Worm (Caenorhabditis elegans) whole organism, dauer: Measurements from ENCODE around the gene sre-8.

Experiments used
- unc-62 ChIP-seq: sonication (generic microtip); optimal IDR thresholded peaks from 2 replicates; lab custom pipeline; 2017; ENCODE audit warnings: missing biosample characterization, missing genetic modification reagents, missing genetic modification characterization

The sre-8 gene

DNA sequence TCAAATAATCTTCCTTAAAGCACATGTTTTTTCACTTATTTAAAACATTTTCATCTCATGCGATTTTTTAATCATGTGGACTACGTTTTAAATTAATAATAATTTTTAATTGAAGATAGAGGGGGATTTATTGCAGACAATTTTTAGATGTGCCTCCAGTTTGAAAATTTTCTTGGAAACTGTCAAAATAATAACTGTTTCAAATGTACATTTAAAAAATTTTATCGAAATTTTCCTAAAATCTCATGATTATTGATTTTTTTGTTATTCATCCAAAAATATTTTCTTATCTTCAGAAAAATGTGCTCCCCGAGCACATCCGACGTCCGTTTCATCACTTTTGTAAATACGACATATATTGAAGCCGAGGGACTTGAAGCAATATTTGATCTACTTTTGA lies at the start of gene sre-8:
sre-8 (plus strand) TSS at position 301 of the 400 bp plus-strand sequence.
- no peak for TF ChIP-seq unc-62 (GFP tag; lab: Kevin White, UChicago)

DNA sequence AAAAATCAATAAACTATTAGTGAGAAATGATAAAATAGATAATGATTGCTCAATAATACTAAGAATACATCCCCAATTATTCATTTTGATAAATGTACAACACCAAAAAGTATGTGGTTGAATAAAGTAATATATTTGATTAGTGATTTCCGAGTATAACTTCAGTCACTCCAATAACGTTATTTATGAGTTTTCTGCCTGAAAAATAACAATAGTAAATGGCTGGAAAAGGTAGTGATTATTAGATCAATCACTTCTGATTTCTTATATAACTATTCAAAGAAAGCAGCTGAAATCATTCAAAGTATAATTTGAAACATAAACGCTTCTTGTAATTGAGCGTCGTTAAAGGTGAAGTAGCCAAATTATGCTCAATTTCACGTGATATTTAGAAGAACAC lies 46.2 kb upstream of the sre-8 start, which contains the start of gene str-230:
str-230 (minus strand) TSS at position 101 of the 400 bp plus-strand sequence.
- TF ChIP-seq unc-62 (GFP tag; lab: Kevin White, UChicago) = no peak

DNA sequence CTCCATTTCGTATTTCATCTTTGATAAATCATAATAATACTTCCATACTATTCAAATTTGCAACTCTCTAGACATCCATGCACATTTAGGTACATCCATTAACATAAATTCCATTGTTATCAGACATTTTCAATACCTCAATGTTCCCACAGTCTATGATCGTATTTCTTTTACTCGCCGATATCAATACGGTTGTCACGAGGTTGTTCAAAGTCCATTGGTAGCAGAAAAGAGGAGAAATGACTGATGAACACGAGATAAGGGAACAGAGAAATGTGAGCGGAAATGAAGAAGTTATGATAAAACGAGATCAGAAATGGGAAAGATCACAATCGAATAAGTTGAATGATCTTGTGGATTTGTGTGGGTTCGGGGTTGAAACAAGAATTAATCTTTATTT lies 44.1 kb upstream of the sre-8 start:
- TF ChIP-seq unc-62 (GFP tag; lab: Kevin White, UChicago) = no peak

DNA sequence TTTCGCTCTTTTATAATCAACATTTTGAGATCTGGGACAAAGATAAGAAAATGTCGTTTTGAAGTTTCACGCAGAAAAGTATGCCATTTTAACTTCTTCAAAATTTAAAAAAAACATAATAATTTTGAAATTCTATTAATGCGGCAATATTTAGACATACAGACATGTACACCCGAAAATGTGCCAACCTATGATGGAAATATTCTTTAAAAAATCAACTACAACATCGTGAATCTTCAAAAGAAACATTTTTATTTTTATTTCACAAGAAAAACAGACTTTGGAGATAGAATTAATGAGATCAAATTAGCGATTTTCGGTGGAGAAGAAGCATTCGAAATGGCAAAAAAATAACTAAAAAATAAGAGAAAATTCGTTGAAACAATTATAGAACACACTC lies 41.8 kb upstream of the sre-8 start, which contains the start of gene T16A9.5:
T16A9.5 (minus strand) TSS at position 101 of the 400 bp plus-strand sequence.
- TF ChIP-seq unc-62 (GFP tag; lab: Kevin White, UChicago) = no peak

DNA sequence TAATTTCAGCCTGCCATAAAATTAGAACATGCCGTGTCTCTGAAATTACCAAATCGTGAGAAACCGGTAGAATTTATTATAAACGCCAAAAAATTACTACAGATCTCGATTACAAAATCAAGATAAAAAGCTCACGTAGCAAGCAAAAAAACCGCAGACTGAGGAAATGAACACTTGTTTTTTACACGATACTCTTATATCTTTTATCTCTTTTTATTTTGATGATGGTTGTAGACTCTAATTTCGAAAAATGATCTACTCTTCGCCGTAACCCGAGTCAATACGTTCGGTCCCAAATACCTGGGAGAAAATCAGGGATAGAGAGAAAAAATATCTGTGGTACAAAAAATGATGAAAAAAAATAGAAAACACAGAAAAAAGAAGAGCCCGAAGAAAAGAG lies 33.8 kb upstream of the sre-8 start:
- TF ChIP-seq unc-62 (GFP tag; lab: Kevin White, UChicago) = no peak

DNA sequence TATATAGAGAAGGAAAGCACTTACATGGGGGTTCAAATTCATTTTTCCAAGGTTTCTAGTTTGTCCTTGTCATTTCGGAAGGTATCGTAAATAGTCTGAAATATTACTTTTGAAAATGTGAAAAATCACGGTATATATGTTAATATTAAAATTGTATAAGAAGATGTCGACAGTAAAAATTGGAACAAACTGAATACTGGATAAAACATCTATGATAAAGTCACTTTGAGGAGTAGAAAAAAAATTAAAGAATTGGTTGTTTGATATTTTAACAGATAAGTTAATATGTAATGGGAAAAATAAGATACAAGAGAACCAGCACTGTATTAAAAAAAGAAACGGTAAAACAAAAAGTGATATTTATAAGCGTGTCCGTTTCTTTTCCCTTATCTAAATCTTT lies 30.5 kb upstream of the sre-8 start, which contains the start of gene nep-21:
nep-21 (minus strand) TSS at position 101 of the 400 bp plus-strand sequence.
- no peak for TF ChIP-seq unc-62 (GFP tag; lab: Kevin White, UChicago)

DNA sequence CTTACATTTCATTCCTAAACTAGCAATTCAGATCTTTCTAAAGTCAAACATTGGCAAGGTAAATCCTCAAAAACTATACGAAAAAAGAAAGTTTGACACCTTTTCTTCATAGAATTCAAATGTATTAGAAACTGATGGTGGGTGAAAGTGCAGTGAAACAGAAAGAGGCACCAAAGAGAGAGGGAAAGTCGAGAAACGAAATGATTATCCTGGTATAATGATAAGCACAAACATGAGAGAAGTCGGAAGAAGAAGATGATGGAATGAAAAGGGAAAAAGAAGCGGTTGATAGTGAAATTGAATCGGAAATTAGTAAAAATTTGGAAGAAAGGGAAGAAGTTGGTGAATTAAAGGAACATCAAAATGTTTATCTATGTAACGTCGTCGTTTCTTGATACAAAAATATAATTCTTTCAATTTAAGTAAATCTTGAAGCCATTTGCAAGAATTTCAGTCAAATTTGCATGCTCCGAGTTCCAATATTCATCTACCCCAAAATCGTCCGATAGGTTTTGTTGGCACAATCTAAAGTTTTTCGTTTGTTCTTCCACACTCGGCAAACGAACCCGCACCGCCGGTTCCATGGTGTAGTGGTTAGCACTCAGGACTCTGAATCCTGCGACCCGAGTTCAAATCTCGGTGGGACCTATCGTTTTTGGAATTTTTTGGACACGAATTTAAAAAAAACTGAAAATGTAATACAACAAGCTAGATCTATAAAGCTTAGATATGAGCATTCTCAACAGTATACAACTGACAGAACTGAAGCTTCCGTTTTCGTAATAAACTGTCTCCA lies 25.9 kb upstream of the sre-8 start:
- no peak for TF ChIP-seq unc-62 (GFP tag; lab: Kevin White, UChicago)

DNA sequence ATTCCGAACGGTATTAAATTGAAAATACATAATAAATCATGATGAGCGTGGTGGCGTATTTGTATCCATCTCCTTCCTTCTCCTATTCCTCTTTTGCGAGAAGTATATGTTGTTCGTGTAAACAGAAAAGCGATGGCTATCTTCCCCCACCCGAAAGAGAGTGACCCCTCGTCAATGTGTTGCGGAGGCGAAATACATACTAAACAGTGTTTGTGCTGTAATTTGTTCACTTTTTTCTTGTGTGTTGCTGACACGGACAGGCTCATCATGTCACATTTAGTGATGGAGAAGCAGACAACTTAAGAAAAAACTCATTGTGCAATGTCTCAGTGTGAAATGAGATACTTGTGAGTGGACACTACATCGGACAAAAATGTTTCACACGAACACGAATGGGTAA lies 25.3 kb upstream of the sre-8 start:
- TF ChIP-seq unc-62 (GFP tag; lab: Kevin White, UChicago) = no peak

DNA sequence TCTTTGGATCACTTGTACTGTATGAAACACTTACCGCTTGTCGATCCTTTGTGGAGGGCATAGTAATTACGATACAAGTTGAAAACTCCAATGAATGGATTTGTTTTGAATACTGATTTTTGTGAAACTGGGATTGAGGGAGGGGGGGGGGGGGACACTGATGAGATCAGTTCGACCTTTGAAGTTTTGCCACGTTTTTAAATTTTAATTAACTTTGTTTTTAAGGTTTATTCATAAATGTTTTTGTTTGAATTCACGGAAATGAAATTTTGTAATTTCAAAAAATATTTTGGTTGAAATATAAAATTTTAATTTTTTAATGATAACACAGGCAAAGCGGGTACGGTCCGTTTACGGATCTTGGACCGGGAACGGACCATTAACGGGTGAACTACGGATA lies 21.0 kb upstream of the sre-8 start, which contains the start of gene ent-3:
ent-3 (minus strand) TSS at position 101 of the 400 bp plus-strand sequence.
- no peak for TF ChIP-seq unc-62 (GFP tag; lab: Kevin White, UChicago)

DNA sequence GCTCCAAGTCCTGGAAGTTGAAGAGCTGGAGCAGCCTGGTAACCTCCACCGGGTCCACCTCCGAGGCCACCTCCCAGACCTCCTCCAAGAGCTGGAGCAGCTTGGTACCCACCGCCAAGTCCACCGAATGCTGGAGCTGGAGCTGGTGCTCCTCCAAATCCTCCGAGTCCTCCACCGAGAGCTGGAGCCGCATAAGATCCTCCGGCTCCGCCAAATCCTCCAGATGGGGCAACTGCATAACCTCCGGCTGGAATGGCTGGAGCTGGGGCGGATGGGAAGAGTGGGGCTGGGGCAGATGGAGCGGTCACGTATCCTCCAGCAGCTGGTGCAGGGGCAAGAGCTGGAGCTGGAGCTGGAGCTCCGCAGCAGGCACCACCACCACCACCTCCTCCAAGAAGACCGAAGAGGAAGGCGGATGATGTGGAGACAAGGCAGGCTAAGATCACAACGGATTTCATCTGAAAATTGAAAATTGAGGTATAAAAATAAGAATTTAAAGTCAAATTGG lies 16.2 kb upstream of the sre-8 start, which contains the start of gene K02E11.10:
K02E11.10 (minus strand) TSS at position 458 of the 508 bp plus-strand sequence.
- TF ChIP-seq unc-62 (GFP tag; lab: Kevin White, UChicago) = no peak

DNA sequence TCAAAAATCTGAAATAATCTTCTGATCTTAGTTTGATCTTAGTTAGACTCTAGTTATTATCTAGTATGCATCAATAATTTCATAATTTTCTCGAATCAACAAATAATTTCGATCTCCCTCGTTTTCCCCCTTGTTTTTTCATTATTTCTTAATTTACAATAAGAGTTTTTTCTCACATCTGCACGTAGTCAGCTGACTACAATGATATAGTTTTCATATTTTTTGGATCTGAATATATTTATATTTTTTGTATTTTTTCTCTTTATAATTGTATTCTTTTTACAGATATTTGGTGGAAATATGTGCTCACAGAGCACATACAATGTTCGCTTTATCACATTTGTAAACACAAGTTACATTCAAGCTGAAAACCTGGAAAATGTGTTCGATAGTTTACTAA lies 13.0 kb upstream of the sre-8 start, which contains the start of gene sre-7:
sre-7 (plus strand) TSS at position 301 of the 400 bp plus-strand sequence.
- no peak for TF ChIP-seq unc-62 (GFP tag; lab: Kevin White, UChicago)

DNA sequence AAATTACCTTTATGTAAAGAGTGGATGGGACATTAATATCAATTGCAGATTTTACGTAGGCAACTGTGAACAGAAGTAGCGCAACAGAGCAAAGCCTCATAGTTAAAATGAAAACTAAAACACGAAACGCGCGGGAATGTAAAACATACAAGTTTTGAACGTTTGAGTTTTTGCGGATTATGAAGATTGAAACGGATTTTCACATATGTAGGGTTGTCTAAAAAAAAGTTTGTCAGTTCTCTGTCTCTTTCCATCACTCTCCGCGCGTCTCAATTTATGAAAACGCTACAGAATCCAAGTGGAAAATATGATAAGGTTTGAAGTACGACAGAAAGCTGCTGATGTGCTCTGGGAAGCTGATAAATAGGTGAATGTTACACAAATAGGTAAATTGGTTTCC lies 10.2 kb upstream of the sre-8 start, which contains the start of gene K02E11.3:
K02E11.3 (minus strand) TSS at position 101 of the 400 bp plus-strand sequence.
- TF ChIP-seq unc-62 (GFP tag; lab: Kevin White, UChicago) = no peak

DNA sequence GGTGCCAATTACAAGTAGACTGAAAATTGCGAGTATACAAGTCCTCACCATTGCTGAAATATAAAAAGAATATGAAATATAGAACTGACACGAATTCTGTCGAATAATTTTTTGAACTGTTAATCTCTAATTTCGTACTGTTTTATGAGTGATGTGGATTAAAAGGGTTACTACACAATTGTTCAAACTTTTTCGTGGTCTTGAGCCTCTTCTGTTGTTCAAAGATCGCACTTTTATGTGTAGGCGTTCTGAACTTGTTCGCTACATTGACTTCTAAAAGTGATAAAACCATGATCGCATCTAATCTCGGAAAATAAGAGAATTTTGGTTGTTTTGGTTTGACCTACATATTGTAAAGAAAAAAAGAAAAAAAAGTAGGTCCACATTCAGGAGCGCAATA lies 8.9 kb upstream of the sre-8 start, which contains the start of gene K02E11.4:
K02E11.4 (minus strand) TSS at position 101 of the 400 bp plus-strand sequence.
- no peak for TF ChIP-seq unc-62 (GFP tag; lab: Kevin White, UChicago)

DNA sequence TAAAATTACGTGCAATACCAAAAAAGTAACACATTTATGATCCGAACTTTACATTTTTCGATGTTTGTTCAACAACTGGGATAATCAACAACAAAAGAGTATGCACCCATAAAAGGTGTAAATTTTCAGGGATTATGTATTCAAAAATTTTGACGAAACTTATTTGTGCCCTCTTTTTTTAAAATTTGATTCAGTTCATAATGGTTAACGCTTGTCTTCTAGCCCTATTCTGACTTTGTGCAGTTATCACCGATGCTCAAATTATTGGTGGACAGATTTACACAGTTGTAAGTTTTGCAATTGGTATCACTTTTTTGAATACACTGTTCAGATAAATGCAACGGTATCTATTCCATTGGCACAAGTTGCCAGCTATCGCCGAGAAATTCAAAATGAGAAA lies 8.3 kb upstream of the sre-8 start, which contains the start of gene K02E11.6:
K02E11.6 (plus strand) TSS at position 149 of the 400 bp plus-strand sequence.
- TF ChIP-seq unc-62 (GFP tag; lab: Kevin White, UChicago) = no peak

DNA sequence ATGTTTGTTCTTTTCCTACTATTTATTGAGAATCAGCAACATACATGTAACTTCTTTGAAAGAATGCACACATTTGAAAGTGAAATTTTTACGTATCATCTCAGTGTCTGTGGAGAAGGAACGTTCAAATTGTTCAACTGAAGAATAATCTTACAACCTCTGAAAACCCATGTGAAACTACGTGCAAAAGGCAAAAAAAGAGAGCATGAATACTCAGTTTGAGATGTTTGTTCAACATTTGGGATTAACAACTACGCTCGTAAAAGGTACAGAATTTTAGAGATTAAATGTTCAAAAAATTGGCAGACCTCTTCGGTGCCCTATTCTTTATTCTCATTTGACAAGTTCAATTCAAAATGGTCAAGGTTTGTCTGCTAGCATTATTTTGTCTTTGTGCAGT lies 4.9 kb upstream of the sre-8 start, which contains the start of gene K02E11.5:
K02E11.5 (plus strand) TSS at position 301 of the 400 bp plus-strand sequence.
- no peak for TF ChIP-seq unc-62 (GFP tag; lab: Kevin White, UChicago)

DNA sequence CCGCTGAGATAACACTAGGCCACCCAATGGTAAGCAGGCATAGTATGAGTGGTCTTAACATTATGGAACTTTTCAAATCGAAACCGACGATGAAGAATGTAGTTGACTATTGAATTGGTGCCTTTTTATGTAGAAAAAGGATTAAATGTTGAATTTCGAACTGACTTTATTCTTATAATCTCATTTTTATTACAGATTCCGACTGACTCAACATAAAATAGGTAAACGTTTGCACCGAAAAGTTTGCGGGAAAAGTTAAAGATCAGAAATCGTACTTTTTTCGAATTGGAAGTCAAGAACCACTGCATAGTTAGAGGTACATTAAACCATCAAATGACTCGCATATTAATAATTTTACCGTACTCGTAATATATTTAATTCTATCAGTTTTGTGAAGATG lies 2.7 kb upstream of the sre-8 start, which contains the start of gene K02E11.7:
K02E11.7 (minus strand) TSS at position 101 of the 400 bp plus-strand sequence.
- TF ChIP-seq unc-62 (GFP tag; lab: Kevin White, UChicago) = no peak
